Worm (Caenorhabditis elegans): ENCODE results near the gene dpff-1.

DNA sequence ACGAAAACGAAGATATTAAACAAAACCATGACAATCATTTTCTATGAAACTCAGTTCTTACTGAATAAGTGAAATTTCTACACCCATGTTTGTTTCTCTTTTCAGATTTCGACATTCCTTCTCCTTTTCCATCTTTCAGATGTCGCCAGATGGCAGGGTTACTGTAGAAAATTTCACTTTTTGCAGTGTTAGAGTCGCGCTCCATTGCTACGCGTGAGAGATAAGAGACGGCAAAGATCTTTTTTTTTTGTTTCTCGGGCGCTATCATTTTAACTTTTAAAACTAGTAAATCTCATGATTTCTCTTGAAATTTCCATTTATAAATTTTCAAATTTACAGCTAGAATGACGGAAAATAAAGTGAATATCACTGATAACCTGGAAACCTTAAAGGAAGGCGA lies 27.9 kb downstream of the dpff-1 start, which contains the start of the genes mig-21 and F01F1.2:
- TF ChIP-seq elt-3 (tag; optimal IDR thresholded peaks at IDR 0.05) (no peak), elt-1 (tag; optimal IDR thresholded peaks at IDR 0.05; ENCODE audit: borderline replicate concordance, insufficient read depth) (no peak), unc-62 (GFP tag; optimal IDR thresholded peaks at IDR 0.05) (no peak), unc-120 (tag; optimal IDR thresholded peaks at IDR 0.05; ENCODE audit: poor library complexity, severe bottlenecking) (no peak), ces-1 (GFP tag; optimal IDR thresholded peaks at IDR 0.05) (no peak), nhr-237 (tag; optimal IDR thresholded peaks at IDR 0.05) (no peak)

All from whole organism, mixed stage, embryonic.